Worm (Caenorhabditis elegans) whole organism, young adult: Measurements from ENCODE around the gene cest-2.2.

Experiments used
- egl-44 ChIP-seq: fragments of 200-800 bp; sonication (Bioruptor generic); IDR thresholded peaks from 2 replicates; pipeline ENCODE4 v1.3.6; 2022; ENCODE audit warnings: missing genetic modification reagents, missing genetic modification characterization, missing compliant biosample characterization
- tbx-9 ChIP-seq: sonication (generic microtip); optimal IDR thresholded peaks from 2 replicates; lab custom pipeline; 2016; ENCODE audit warnings: borderline replicate concordance, missing genetic modification characterization, inconsistent platforms, missing compliant biosample characterization

cest-2.2 gene

DNA sequence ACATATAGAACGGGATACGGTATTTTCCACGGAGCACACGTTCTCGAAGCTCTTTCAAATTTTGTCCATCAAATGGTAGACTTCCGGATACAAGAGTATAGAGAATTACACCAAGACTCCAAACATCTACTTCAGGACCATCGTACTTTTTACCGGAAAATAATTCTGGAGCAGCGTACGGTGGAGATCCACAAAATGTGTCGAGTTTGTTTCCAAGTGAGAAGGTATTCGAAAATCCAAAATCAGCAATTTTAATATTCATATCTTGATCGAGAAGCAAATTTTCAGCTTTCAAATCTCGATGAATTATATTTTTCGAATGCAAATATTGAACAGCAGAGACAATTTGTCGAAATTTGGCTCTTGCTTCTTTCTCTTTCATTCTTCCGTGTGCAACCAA is 52.0 kb downstream of the cest-2.2 start:
- TF ChIP-seq tbx-9 (tag; lab: Kevin White, UChicago) (no peak), egl-44 (GFP tag; lab: Robert Waterston, UW) (no peak)
- TF ChIP-seq, all 124 proteins: peak for 0
